Worm (Caenorhabditis elegans) whole organism, young adult: Measurements from ENCODE around the gene col-68.

Source experiments
- B0019.2 ChIP-seq: fragments of 200-800 bp; sonication (Bioruptor generic); conservative IDR thresholded peaks from 2 replicates; pipeline ENCODE4 v1.3.6; 2022; ENCODE audit warnings: missing genetic modification reagents, missing genetic modification characterization, missing compliant biosample characterization
- B0035.1 ChIP-seq: sonication (generic microtip); optimal IDR thresholded peaks from 2 replicates; lab custom pipeline; 2016; ENCODE audit warnings: missing genetic modification characterization, mild to moderate bottlenecking, missing compliant biosample characterization, missing genotype, missing genetic modification reagents
- B0336.3 ChIP-seq: fragments of 200-800 bp; sonication (Bioruptor generic); IDR thresholded peaks from 2 replicates; pipeline ENCODE4 v1.3.6; 2022; ENCODE audit warnings: missing genetic modification characterization, missing compliant biosample characterization
- C06A6.2 ChIP-seq: fragments of 200-800 bp; sonication (Bioruptor generic); conservative IDR thresholded peaks from 2 replicates; pipeline ENCODE4 v1.3.6; 2022; ENCODE audit warnings: missing genetic modification characterization, missing compliant biosample characterization
- F10E7.11 ChIP-seq: sonication (generic microtip); optimal IDR thresholded peaks from 2 replicates; lab custom pipeline; 2017; ENCODE audit warnings: mild to moderate bottlenecking, missing genetic modification characterization, moderate library complexity, missing compliant biosample characterization
- F23B12.7 ChIP-seq: sonication (generic microtip); optimal IDR thresholded peaks from 2 replicates; lab custom pipeline; 2017; ENCODE audit warnings: missing genetic modification characterization, mild to moderate bottlenecking, missing compliant biosample characterization, antibody characterized with exemption, moderate library complexity; ENCODE audit not compliant: insufficient read depth
- F49E8.2 ChIP-seq: sonication (generic microtip); optimal IDR thresholded peaks from 3 replicates; lab custom pipeline; 2017; ENCODE audit warnings: missing genetic modification characterization, mild to moderate bottlenecking, missing compliant biosample characterization, antibody characterized with exemption, moderate library complexity; ENCODE audit not compliant: insufficient read depth
- F52B5.7 ChIP-seq: sonication (generic microtip); optimal IDR thresholded peaks from 2 replicates; lab custom pipeline; 2016; ENCODE audit warnings: mild to moderate bottlenecking, missing genetic modification characterization, missing compliant biosample characterization
- K11D2.4 ChIP-seq: fragments of 200-800 bp; sonication (Bioruptor generic); IDR thresholded peaks from 2 replicates; pipeline ENCODE4 v1.3.6; 2022; ENCODE audit warnings: missing genetic modification reagents, missing genetic modification characterization, missing compliant biosample characterization
- aptf-2 ChIP-seq: fragments of 200-800 bp; sonication (Bioruptor generic); conservative IDR thresholded peaks from 2 replicates; pipeline ENCODE4 v1.3.6; 2022; ENCODE audit warnings: missing genetic modification reagents, missing genetic modification characterization, missing compliant biosample characterization
- attf-3 ChIP-seq: fragments of 200-800 bp; sonication (Bioruptor generic); conservative IDR thresholded peaks from 2 replicates; pipeline ENCODE4 v1.3.6; 2022; ENCODE audit warnings: missing genetic modification reagents, missing genetic modification characterization, missing compliant biosample characterization
- attf-5 ChIP-seq: fragments of 200-800 bp; sonication (Bioruptor generic); optimal IDR thresholded peaks from 2 replicates; lab custom pipeline; 2018; ENCODE audit warnings: mild to moderate bottlenecking, missing genetic modification characterization, missing compliant biosample characterization
- attf-6 ChIP-seq: fragments of 200-800 bp; sonication (Bioruptor generic); IDR thresholded peaks from 2 replicates; pipeline ENCODE4 v1.3.6; 2022; ENCODE audit warnings: missing genetic modification reagents, missing genetic modification characterization, missing compliant biosample characterization
- bed-1 ChIP-seq: fragments of 200-800 bp; sonication (Bioruptor generic); IDR thresholded peaks from 2 replicates; pipeline ENCODE4 v1.3.6; 2022; ENCODE audit warnings: missing genetic modification reagents, missing genetic modification characterization, missing compliant biosample characterization
- bed-2 ChIP-seq: fragments of 200-800 bp; sonication (Bioruptor generic); IDR thresholded peaks from 2 replicates; pipeline ENCODE4 v1.3.6; 2022; ENCODE audit warnings: missing genetic modification reagents, missing genetic modification characterization, missing compliant biosample characterization
- ceh-100 ChIP-seq: fragments of 200-800 bp; sonication (Bioruptor generic); IDR thresholded peaks from 2 replicates; pipeline ENCODE4 v1.3.6; 2022; ENCODE audit warnings: missing genetic modification reagents, missing genetic modification characterization, missing compliant biosample characterization
- ceh-91 ChIP-seq: fragments of 200-800 bp; sonication (Bioruptor generic); IDR thresholded peaks from 2 replicates; pipeline ENCODE4 v1.3.6; 2022; ENCODE audit warnings: missing genetic modification reagents, missing genetic modification characterization, missing compliant biosample characterization
- dox-1 ChIP-seq: fragments of 200-800 bp; sonication (Bioruptor generic); IDR thresholded peaks from 2 replicates; pipeline ENCODE4 v1.3.6; 2022; ENCODE audit warnings: missing genetic modification reagents, missing genetic modification characterization, missing compliant biosample characterization
- egrh-3 ChIP-seq: fragments of 200-800 bp; sonication (Bioruptor generic); IDR thresholded peaks from 2 replicates; pipeline ENCODE4 v1.3.6; 2022; ENCODE audit warnings: missing genetic modification reagents, missing genetic modification characterization, missing compliant biosample characterization
- hlh-26 ChIP-seq: fragments of 200-800 bp; sonication (Bioruptor generic); conservative IDR thresholded peaks from 2 replicates; pipeline ENCODE4 v1.3.6; 2022; ENCODE audit warnings: missing genetic modification reagents, missing genetic modification characterization, missing compliant biosample characterization
- hrde-1 ChIP-seq: sonication (generic microtip); optimal IDR thresholded peaks from 2 replicates; lab custom pipeline; 2016; ENCODE audit warnings: missing genetic modification characterization, mild to moderate bottlenecking, missing compliant biosample characterization, moderate library complexity, missing genotype, missing genetic modification reagents, borderline replicate concordance
- let-526 ChIP-seq: fragments of 200-800 bp; sonication (Bioruptor generic); IDR thresholded peaks from 2 replicates; pipeline ENCODE4 v1.3.6; 2022; ENCODE audit warnings: missing genetic modification reagents, missing genetic modification characterization, missing compliant biosample characterization
- lin-40 ChIP-seq: sonication (generic microtip); optimal IDR thresholded peaks from 2 replicates; lab custom pipeline; 2016; ENCODE audit warnings: missing genetic modification characterization, mild to moderate bottlenecking, missing compliant biosample characterization, missing genotype, missing genetic modification reagents
- madf-3 ChIP-seq: fragments of 200-800 bp; sonication (Bioruptor generic); IDR thresholded peaks from 2 replicates; pipeline ENCODE4 v1.3.6; 2022; ENCODE audit warnings: missing genetic modification reagents, missing genetic modification characterization, missing compliant biosample characterization
- madf-8 ChIP-seq: fragments of 200-800 bp; sonication (Bioruptor generic); conservative IDR thresholded peaks from 2 replicates; pipeline ENCODE4 v1.3.6; 2022; ENCODE audit warnings: missing genetic modification reagents, missing genetic modification characterization, missing compliant biosample characterization
- mcd-1 ChIP-seq: fragments of 200-800 bp; sonication (Bioruptor generic); IDR thresholded peaks from 2 replicates; pipeline ENCODE4 v1.3.6; 2022; ENCODE audit warnings: missing genetic modification reagents, missing genetic modification characterization, missing compliant biosample characterization
- mes-4 ChIP-seq: sonication (generic microtip); optimal IDR thresholded peaks from 2 replicates; lab custom pipeline; 2016; ENCODE audit warnings: missing genotype, missing genetic modification characterization, missing compliant biosample characterization
- rec-8 ChIP-seq, 2 experiments: sonication (generic microtip); optimal IDR thresholded peaks; 2 replicates each; lab custom pipeline; 2016; ENCODE audit warnings: mild to moderate bottlenecking in 2 of 2, missing genetic modification characterization in 2 of 2, missing genetic modification reagents in 2 of 2, missing genotype in 2 of 2, missing biosample characterization in 1 of 2, missing compliant biosample characterization in 1 of 2, moderate library complexity in 1 of 2
- repo-1 ChIP-seq: sonication (generic microtip); optimal IDR thresholded peaks from 2 replicates; lab custom pipeline; 2017; ENCODE audit warnings: mild to moderate bottlenecking, missing genetic modification characterization, missing compliant biosample characterization
- rpc-1 ChIP-seq, 2 experiments: fragments of 150-350 bp in 1 of 2; sonication (generic microtip) in 1 of 2; optimal IDR thresholded peaks; 2 replicates each; lab custom pipeline; 2014 to 2018; ENCODE audit warnings: missing biosample characterization in 1 of 2, missing genetic modification characterization in 1 of 2, missing genetic modification reagents in 1 of 2, missing genotype in 1 of 2
- tbp1 ChIP-seq: fragments of 200-800 bp; sonication (Bioruptor generic); optimal IDR thresholded peaks from 2 replicates; lab custom pipeline; 2018; ENCODE audit warnings: mild to moderate bottlenecking, missing genetic modification characterization, missing compliant biosample characterization
- tbx-9 ChIP-seq: sonication (generic microtip); optimal IDR thresholded peaks from 2 replicates; lab custom pipeline; 2016; ENCODE audit warnings: borderline replicate concordance, missing genetic modification characterization, inconsistent platforms, missing compliant biosample characterization
- zfh-2 ChIP-seq: fragments of 200-800 bp; sonication (Bioruptor generic); conservative IDR thresholded peaks from 2 replicates; pipeline ENCODE4 v1.3.6; 2022; ENCODE audit warnings: missing genetic modification reagents, missing genetic modification characterization, missing compliant biosample characterization
- ztf-28 ChIP-seq: fragments of 200-800 bp; sonication (Bioruptor generic); IDR thresholded peaks from 2 replicates; pipeline ENCODE4 v1.3.6; 2022; ENCODE audit warnings: missing genetic modification reagents, missing genetic modification characterization, missing compliant biosample characterization
- ztf-6 ChIP-seq: fragments of 200-800 bp; sonication (Bioruptor generic); IDR thresholded peaks from 2 replicates; pipeline ENCODE4 v1.3.6; 2022; ENCODE audit warnings: missing genetic modification reagents, missing genetic modification characterization, missing compliant biosample characterization

Gene col-68

ce11 chrII:97992-98763 is 6.2 kb upstream of the col-68 start, which contains the start of the genes luc-7L3 and sftb-6:
TSS of gene luc-7L3 (minus strand) at chrII:98027.
TSS of gene sftb-6 (plus strand) at chrII:98404.
- TF ChIP-seq lin-40 (tag; lab: Kevin White, UChicago) (peak; percentile 58), attf-5 (GFP tag; lab: Kevin White, UChicago) (peak; percentile 25), tbx-9 (tag; lab: Kevin White, UChicago) (no peak), attf-3 (GFP tag; lab: Robert Waterston, UW) (peak; percentile 98)

ce11 chrII:98894-99293 is 5.4 kb upstream of the col-68 start, which contains the start of gene C50D2.10:
TSS of gene C50D2.10 (plus strand) at chrII:99138.
- TF ChIP-seq attf-3 (GFP tag; lab: Robert Waterston, UW): peak; percentile 70
- peak; percentile 25; the same call in 1 of the 2 replicates for TF ChIP-seq mcd-1 (GFP tag; lab: Robert Waterston, UW)

- TF ChIP-seq madf-3 (0 out of 2 replicates have a peak, but pooled peaks have one; percentile 4), F52B5.7 (peak; percentile 50), ceh-91 (GFP tag; lab: Robert Waterston, UW) (0 out of 2 replicates have a peak, but pooled peaks have one; percentile 29), hrde-1 (peak; percentile 30), zfh-2 (GFP tag; lab: Robert Waterston, UW) (peak; percentile 71), repo-1 (no peak), bed-2 (GFP tag; lab: Robert Waterston, UW) (no peak), B0336.3 (GFP tag; lab: Robert Waterston, UW) (0 out of 2 replicates have a peak, but pooled peaks have one; percentile 42), B0019.2 (GFP tag; lab: Robert Waterston, UW) (no peak)
- TF ChIP-seq, all 124 proteins: peak for 6
Observed at ce11 chrII:101176-101575, 3.2 kb upstream of the col-68 start.

- TF ChIP-seq hlh-26 (no peak), K11D2.4 (GFP tag; lab: Robert Waterston, UW) (no peak), egrh-3 (GFP tag; lab: Robert Waterston, UW) (peak; percentile 62; the same call in 1 of the 2 replicates), dox-1 (GFP tag; lab: Robert Waterston, UW) (0 out of 2 replicates have a peak, but pooled peaks have one; percentile 5), rec-8 (tag; optimal IDR thresholded peaks at IDR 0.05; lab: Kevin White, UChicago) (peak in 1 of 2 experiments; percentile 6), zfh-2 (GFP tag; lab: Robert Waterston, UW) (peak; percentile 71), mcd-1 (GFP tag; lab: Robert Waterston, UW) (no peak), madf-3 (no peak), ceh-91 (GFP tag; lab: Robert Waterston, UW) (0 out of 2 replicates have a peak, but pooled peaks have one; percentile 8)
Observed at ce11 chrII:105327-105882, 1.1 kb downstream of the col-68 start.

ce11 chrII:105889-106288 is 1.6 kb downstream of the col-68 start, which contains the start of gene txt-1:
TSS of gene txt-1 (plus strand) at chrII:106189.
- no peak for TF ChIP-seq F23B12.7
- TF ChIP-seq bed-1 (GFP tag; lab: Robert Waterston, UW): no peak
- no peak for TF ChIP-seq madf-8 (GFP tag; lab: Robert Waterston, UW)
- TF ChIP-seq C06A6.2 (GFP tag; lab: Robert Waterston, UW): no peak
- no peak for TF ChIP-seq ceh-100 (GFP tag; lab: Robert Waterston, UW)
- no peak for TF ChIP-seq F49E8.2 (tag; lab: Kevin White, UChicago)
- TF ChIP-seq ztf-6 (GFP tag; lab: Robert Waterston, UW): no peak
- no peak for TF ChIP-seq rpc-1 (optimal IDR thresholded peaks at IDR 0.05; lab: Kevin White, UChicago)
- TF ChIP-seq rpc-1 (tag; optimal IDR thresholded peaks at IDR 0.05; lab: Kevin White, UChicago): no peak
- no peak for TF ChIP-seq F10E7.11
- TF ChIP-seq tbp1: no peak
- TF ChIP-seq let-526 (GFP tag; lab: Robert Waterston, UW): no peak
- no peak for TF ChIP-seq attf-6
- no peak for TF ChIP-seq aptf-2 (GFP tag; lab: Robert Waterston, UW)
- TF ChIP-seq ztf-28 (GFP tag; lab: Robert Waterston, UW): no peak
- TF ChIP-seq B0035.1 (tag; lab: Kevin White, UChicago): no peak
- TF ChIP-seq mes-4: no peak
